Fruit fly (Drosophila melanogaster) whole organism, embryonic: ENCODE data around the gene QC.

ENCODE experiments used
- Asciz ChIP-seq: fragments of 200-800 bp; sonication (Bioruptor generic); optimal IDR thresholded peaks from 2 replicates; lab custom pipeline; 2017; ENCODE audit warnings: missing biosample characterization, mild to moderate bottlenecking, missing genetic modification characterization, missing genetic modification reagents
- Atf-2 ChIP-seq: fragments of 200-800 bp; sonication (Bioruptor generic); optimal IDR thresholded peaks from 2 replicates; lab custom pipeline; 2016; ENCODE audit warnings: missing biosample characterization, missing genetic modification characterization
- C15 ChIP-seq: fragments of 200-800 bp; sonication (Bioruptor generic); IDR thresholded peaks from 3 replicates; pipeline ENCODE4 v1.3.6; 2022; ENCODE audit warnings: missing biosample characterization, missing genetic modification characterization
- CG10209 ChIP-seq: fragments of 200-800 bp; sonication (Bioruptor generic); optimal IDR thresholded peaks from 3 replicates; lab custom pipeline; 2017; ENCODE audit warnings: missing biosample characterization, mild to moderate bottlenecking, missing genetic modification characterization, missing genetic modification reagents
- CG12299 ChIP-seq: fragments of 200-800 bp; sonication (Bioruptor generic); optimal IDR thresholded peaks from 2 replicates; lab custom pipeline; 2018; ENCODE audit warnings: missing biosample characterization, mild to moderate bottlenecking, missing genetic modification characterization
- CG12391 ChIP-seq: fragments of 200-800 bp; sonication (Bioruptor generic); optimal IDR thresholded peaks from 3 replicates; lab custom pipeline; 2018; ENCODE audit warnings: missing biosample characterization, mild to moderate bottlenecking, missing genetic modification characterization, moderate library complexity
- CG12942 ChIP-seq: fragments of 200-800 bp; sonication (Bioruptor generic); optimal IDR thresholded peaks from 3 replicates; lab custom pipeline; 2016; ENCODE audit warnings: missing biosample characterization, missing genetic modification characterization
- CG16863 ChIP-seq: fragments of 200-800 bp; sonication (Bioruptor generic); optimal IDR thresholded peaks from 3 replicates; lab custom pipeline; 2016; ENCODE audit warnings: missing biosample characterization, missing genetic modification characterization
- CG1832 ChIP-seq: fragments of 200-800 bp; sonication (Bioruptor generic); optimal IDR thresholded peaks from 2 replicates; lab custom pipeline; 2017; ENCODE audit warnings: missing biosample characterization, mild to moderate bottlenecking, missing genetic modification characterization, inconsistent platforms
- CG18619 ChIP-seq: fragments of 200-800 bp; sonication (Bioruptor generic); optimal IDR thresholded peaks from 3 replicates; lab custom pipeline; 2017; ENCODE audit warnings: missing biosample characterization, mild to moderate bottlenecking, missing genetic modification characterization
- CG2875 ChIP-seq: fragments of 200-800 bp; sonication (Bioruptor generic); optimal IDR thresholded peaks from 2 replicates; lab custom pipeline; 2017; ENCODE audit warnings: missing biosample characterization, mild to moderate bottlenecking, missing genetic modification characterization, missing genetic modification reagents
- CG30403 ChIP-seq: fragments of 200-800 bp; sonication (Bioruptor generic); optimal IDR thresholded peaks from 3 replicates; lab custom pipeline; 2016; ENCODE audit warnings: missing biosample characterization, missing genetic modification characterization
- CG6683 ChIP-seq: fragments of 200-800 bp; sonication (Bioruptor generic); optimal IDR thresholded peaks from 2 replicates; lab custom pipeline; 2017; ENCODE audit warnings: missing biosample characterization, mild to moderate bottlenecking, missing genetic modification characterization, missing genetic modification reagents
- CG7786 ChIP-seq: fragments of 200-800 bp; sonication (Bioruptor generic); optimal IDR thresholded peaks from 2 replicates; lab custom pipeline; 2016; ENCODE audit warnings: missing biosample characterization, missing genetic modification characterization
- CG7839 ChIP-seq: fragments of 200-800 bp; sonication (Bioruptor generic); optimal IDR thresholded peaks from 3 replicates; lab custom pipeline; 2018; ENCODE audit warnings: missing biosample characterization, mild to moderate bottlenecking, missing genetic modification characterization, moderate library complexity
- CG7928 ChIP-seq: fragments of 200-800 bp; sonication (Bioruptor generic); optimal IDR thresholded peaks from 2 replicates; lab custom pipeline; 2017; ENCODE audit warnings: missing biosample characterization, mild to moderate bottlenecking, missing genetic modification characterization
- CG8924 ChIP-seq: fragments of 200-800 bp; optimal IDR thresholded peaks from 3 replicates; lab custom pipeline; 2019; ENCODE audit warnings: missing biosample characterization, mild to moderate bottlenecking, missing genetic modification characterization, moderate library complexity
- CG8944 ChIP-seq: fragments of 200-800 bp; sonication (Bioruptor generic); optimal IDR thresholded peaks from 3 replicates; lab custom pipeline; 2016; ENCODE audit warnings: missing biosample characterization, missing genetic modification characterization
- CG9437 ChIP-seq: fragments of 200-800 bp; sonication (Bioruptor generic); optimal IDR thresholded peaks from 2 replicates; lab custom pipeline; 2018; ENCODE audit warnings: missing biosample characterization, mild to moderate bottlenecking, missing genetic modification characterization
- CG9727 ChIP-seq: fragments of 200-800 bp; sonication (Bioruptor generic); optimal IDR thresholded peaks from 3 replicates; lab custom pipeline; 2017; ENCODE audit warnings: missing biosample characterization, mild to moderate bottlenecking, missing genetic modification characterization
- CoRest ChIP-seq: fragments of 200-800 bp; sonication (Bioruptor generic); optimal IDR thresholded peaks from 3 replicates; lab custom pipeline; 2018; ENCODE audit warnings: missing biosample characterization, mild to moderate bottlenecking, missing genetic modification characterization, moderate library complexity
- D ChIP-seq, 2 experiments: fragments of 200-800 bp in 1 of 2; fragments of >200 bp in 1 of 2; sonication (Bioruptor generic) in 1 of 2; optimal IDR thresholded peaks; 2 replicates in 1 of 2; 3 replicates in 1 of 2; lab custom pipeline; 2017; ENCODE audit warnings: mild to moderate bottlenecking in 1 of 2, missing biosample characterization in 1 of 2, missing genetic modification characterization in 1 of 2, missing genetic modification reagents in 1 of 2
- Dbx ChIP-seq: fragments of 200-800 bp; sonication (Bioruptor generic); IDR thresholded peaks from 3 replicates; pipeline ENCODE4 v1.3.6; 2022; ENCODE audit warnings: missing biosample characterization, missing genetic modification characterization
- E2f2 ChIP-seq: fragments of 200-800 bp; sonication (Bioruptor generic); IDR thresholded peaks from 2 replicates; pipeline ENCODE4 v1.3.6; 2022; ENCODE audit warnings: missing biosample characterization, missing genetic modification characterization
- Ets97D ChIP-seq: fragments of 200-800 bp; sonication (Bioruptor generic); optimal IDR thresholded peaks from 3 replicates; lab custom pipeline; 2016; ENCODE audit warnings: missing biosample characterization, missing genetic modification characterization
- Fer2 ChIP-seq: fragments of 200-800 bp; sonication (Bioruptor generic); optimal IDR thresholded peaks from 2 replicates; lab custom pipeline; 2018; ENCODE audit warnings: missing biosample characterization, mild to moderate bottlenecking, missing genetic modification characterization, moderate library complexity
- Lhr ChIP-seq: fragments of 200-800 bp; sonication (Bioruptor generic); optimal IDR thresholded peaks from 3 replicates; lab custom pipeline; 2017; ENCODE audit warnings: mild to moderate bottlenecking, missing biosample characterization, missing genetic modification reagents, missing genetic modification characterization
- MESR4 ChIP-seq: fragments of 200-800 bp; sonication (Bioruptor generic); optimal IDR thresholded peaks from 2 replicates; lab custom pipeline; 2018; ENCODE audit warnings: missing biosample characterization, mild to moderate bottlenecking, missing genetic modification characterization, moderate library complexity
- Nf-YB ChIP-seq: fragments of 200-800 bp; sonication (Bioruptor generic); optimal IDR thresholded peaks from 3 replicates; lab custom pipeline; 2019; ENCODE audit warnings: missing biosample characterization, mild to moderate bottlenecking, missing genetic modification characterization, moderate library complexity
- Ssrp ChIP-seq: fragments of 200-800 bp; sonication (Bioruptor generic); optimal IDR thresholded peaks from 2 replicates; lab custom pipeline; 2018; ENCODE audit warnings: missing biosample characterization, mild to moderate bottlenecking, missing genetic modification characterization, moderate library complexity
- ac ChIP-seq: fragments of 200-800 bp; sonication (Bioruptor generic); optimal IDR thresholded peaks from 3 replicates; lab custom pipeline; 2017; ENCODE audit warnings: missing biosample characterization, mild to moderate bottlenecking, missing genetic modification characterization
- ato ChIP-seq: fragments of 200-800 bp; sonication (Bioruptor generic); IDR thresholded peaks from 2 replicates; pipeline ENCODE4 v1.3.6; 2022; ENCODE audit warnings: missing biosample characterization, missing genetic modification characterization; ENCODE audit not compliant: partially characterized antibody
- bcd ChIP-seq: fragments of 200-800 bp; sonication (Bioruptor generic); optimal IDR thresholded peaks from 2 replicates; lab custom pipeline; 2017; ENCODE audit warnings: missing biosample characterization, mild to moderate bottlenecking, missing genetic modification characterization
- chm ChIP-seq: fragments of 200-800 bp; sonication (Bioruptor generic); IDR thresholded peaks from 2 replicates; pipeline ENCODE4 v1.3.6; 2022; ENCODE audit warnings: missing biosample characterization, missing genetic modification characterization
- crc ChIP-seq: fragments of 200-800 bp; sonication (Bioruptor generic); optimal IDR thresholded peaks from 2 replicates; lab custom pipeline; 2016; ENCODE audit warnings: missing biosample characterization, missing genetic modification characterization
- dmrt11E ChIP-seq: fragments of 200-800 bp; sonication (Bioruptor generic); optimal IDR thresholded peaks from 3 replicates; lab custom pipeline; 2018; ENCODE audit warnings: missing biosample characterization, mild to moderate bottlenecking, missing genetic modification characterization, moderate library complexity
- dysf ChIP-seq: fragments of 200-800 bp; sonication (Bioruptor generic); IDR thresholded peaks from 3 replicates; pipeline ENCODE4 v1.3.6; 2022; ENCODE audit warnings: missing biosample characterization, missing genetic modification characterization
- fu2 ChIP-seq: fragments of 200-800 bp; sonication (Bioruptor generic); optimal IDR thresholded peaks from 2 replicates; lab custom pipeline; 2016; ENCODE audit warnings: missing biosample characterization, missing genetic modification characterization
- gem ChIP-seq: fragments of 200-800 bp; sonication (Bioruptor generic); optimal IDR thresholded peaks from 2 replicates; lab custom pipeline; 2019; ENCODE audit warnings: missing biosample characterization, mild to moderate bottlenecking, missing genetic modification characterization, moderate library complexity
- gsb-n ChIP-seq: fragments of 200-800 bp; sonication (Bioruptor generic); optimal IDR thresholded peaks from 3 replicates; lab custom pipeline; 2018; ENCODE audit warnings: missing biosample characterization, mild to moderate bottlenecking, missing genetic modification characterization
- jumu ChIP-seq: fragments of 200-800 bp; sonication (Bioruptor generic); optimal IDR thresholded peaks from 3 replicates; lab custom pipeline; 2016; ENCODE audit warnings: missing biosample characterization, missing genetic modification characterization
- pros ChIP-seq: fragments of 200-800 bp; sonication (Bioruptor generic); optimal IDR thresholded peaks from 3 replicates; lab custom pipeline; 2019; ENCODE audit warnings: missing biosample characterization, mild to moderate bottlenecking, missing genetic modification characterization, moderate library complexity
- row ChIP-seq: fragments of 200-800 bp; sonication (Bioruptor generic); IDR thresholded peaks from 3 replicates; pipeline ENCODE4 v1.3.6; 2022; ENCODE audit warnings: missing biosample characterization, missing genetic modification characterization
- sens ChIP-seq: fragments of 200-800 bp; sonication (Bioruptor generic); peaks from one replicate; lab custom pipeline; 2016; ENCODE audit warnings: missing biosample characterization, missing genetic modification characterization
- seq ChIP-seq: fragments of 200-800 bp; sonication (Bioruptor generic); IDR thresholded peaks from 2 replicates; pipeline ENCODE4 v1.3.6; 2022; ENCODE audit warnings: missing biosample characterization, missing genetic modification characterization
- slou ChIP-seq: fragments of 200-800 bp; sonication (Bioruptor generic); optimal IDR thresholded peaks from 3 replicates; lab custom pipeline; 2016; ENCODE audit warnings: missing biosample characterization, missing genetic modification characterization
- yki ChIP-seq: fragments of >200 bp; optimal IDR thresholded peaks from 3 replicates; lab custom pipeline; 2018
- zen2 ChIP-seq: fragments of 200-800 bp; sonication (Bioruptor generic); IDR thresholded peaks from 3 replicates; pipeline ENCODE4 v1.3.6; 2022; ENCODE audit warnings: missing biosample characterization, missing genetic modification characterization; ENCODE audit not compliant: partially characterized antibody

The QC gene

DNA sequence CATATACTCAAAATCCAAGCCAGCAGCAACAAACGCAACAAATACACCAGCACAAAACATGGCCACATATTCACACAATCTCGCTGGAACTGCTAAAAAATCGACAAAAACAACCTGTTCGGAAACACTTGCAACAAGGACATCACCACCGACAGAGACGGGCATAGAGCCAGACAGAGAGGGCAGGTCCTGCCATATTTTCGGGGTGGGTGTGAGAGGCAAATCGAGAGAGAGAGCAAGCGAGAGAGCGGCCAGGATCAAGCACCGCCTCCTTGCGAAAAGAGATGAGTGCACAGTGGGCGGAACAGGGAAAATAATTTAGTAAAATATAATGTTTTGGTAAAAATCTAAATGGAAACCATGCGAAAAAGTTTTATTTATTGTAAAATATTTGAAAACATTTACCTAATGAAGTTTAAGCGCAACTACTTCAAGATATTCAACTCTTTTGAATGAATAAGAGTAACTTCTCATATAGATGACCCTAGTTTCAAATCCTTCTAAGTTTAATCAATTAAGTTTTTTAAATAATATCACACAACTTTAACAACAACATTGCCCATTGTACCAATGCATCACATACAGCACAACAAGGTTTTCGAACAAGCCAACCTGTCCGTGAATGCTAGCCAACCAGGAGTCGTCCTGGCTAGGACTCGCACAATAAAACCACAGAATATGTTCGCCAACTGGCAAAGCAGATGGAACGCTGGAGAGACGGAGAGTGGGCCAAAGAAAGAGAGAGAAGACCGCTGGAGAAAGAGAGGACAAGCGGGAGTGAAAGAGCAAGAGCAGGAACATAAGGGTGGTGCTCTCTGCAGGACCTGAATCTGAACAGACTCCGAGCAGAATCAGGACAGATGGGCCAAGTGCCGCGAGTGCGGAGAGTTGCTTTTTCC, 20.7 kb downstream of the QC start (continued):
- TF ChIP-seq CG8924 (tag; lab: Kevin White, UChicago) (peak; percentile 77), chm (peak; percentile 53; the same call in 1 of the 2 replicates), CG7839 (peak; percentile 84), Ssrp (tag; lab: Kevin White, UChicago) (peak; percentile 65), row (GFP tag; lab: Robert Waterston, UW) (peak; percentile 78), CoRest (tag; lab: Kevin White, UChicago) (peak; percentile 77), dmrt11E (tag; lab: Kevin White, UChicago) (peak; percentile 73), CG9437 (GFP tag; lab: Kevin White, UChicago) (peak; percentile 63), Ets97D (GFP tag; lab: Kevin White, UChicago) (no peak), ac (peak; percentile 54), yki (lab: Kevin White, UChicago) (peak; percentile 39), CG9727 (GFP tag; lab: Kevin White, UChicago) (peak; percentile 76), fu2 (GFP tag; lab: Kevin White, UChicago) (peak; percentile 19), CG12391 (tag; lab: Kevin White, UChicago) (peak; percentile 73), CG18619 (GFP tag; lab: Kevin White, UChicago) (peak; percentile 54), jumu (GFP tag; lab: Kevin White, UChicago) (peak; percentile 47), CG6683 (GFP tag; lab: Kevin White, UChicago) (no peak), CG10209 (peak; percentile 62), CG30403 (GFP tag; lab: Kevin White, UChicago) (peak; percentile 68), CG2875 (GFP tag; lab: Kevin White, UChicago) (peak; percentile 37), Fer2 (no peak), CG8944 (peak; percentile 41), CG12942 (GFP tag; lab: Kevin White, UChicago) (no peak), zen2 (GFP tag; lab: Robert Waterston, UW) (no peak), ato (GFP tag; lab: Robert Waterston, UW) (no peak), CG12299 (tag; lab: Kevin White, UChicago) (no peak), CG7786 (peak; percentile 57), slou (GFP tag; lab: Kevin White, UChicago) (no peak), bcd (GFP tag; lab: Kevin White, UChicago) (peak; percentile 16), MESR4 (GFP tag; lab: Kevin White, UChicago) (no peak), seq (GFP tag; lab: Robert Waterston, UW) (peak; percentile 63; the same call in 1 of the 2 replicates), Dbx (GFP tag; lab: Robert Waterston, UW) (no peak), CG16863 (GFP tag; lab: Kevin White, UChicago) (peak; percentile 69), D (optimal IDR thresholded peaks at IDR 0.05; lab: Kevin White, UChicago) (no peak), D (GFP tag; optimal IDR thresholded peaks at IDR 0.05; lab: Kevin White, UChicago) (peak; percentile 15), C15 (no peak), sens (GFP tag; lab: Kevin White, UChicago) (peak; percentile 97), pros (GFP tag; lab: Kevin White, UChicago) (no peak), dysf (GFP tag; lab: Robert Waterston, UW) (0 out of 3 replicates have a peak, but pooled peaks have one; percentile 16), Lhr (peak; percentile 16), CG1832 (peak; percentile 86), Atf-2 (GFP tag; lab: Kevin White, UChicago) (peak; percentile 56), gem (peak; percentile 77), crc (peak; percentile 36), gsb-n (tag; lab: Kevin White, UChicago) (peak; percentile 9), Nf-YB (peak; percentile 92), CG7928 (GFP tag; lab: Kevin White, UChicago) (no peak), E2f2 (GFP tag; lab: Robert Waterston, UW) (peak; percentile 53; the same call in 1 of the 2 replicates), Asciz (no peak)
